Worm (Caenorhabditis elegans): ENCODE results near the gene Y116A8C.33.
"Not testable (repeated sequence)": the region's sequence is repeated elsewhere in the genome, so short reads cannot be mapped to it uniquely, and the experiment has no call there.

ce11 chrIV:17064937-17065336 is 47.0 kb upstream of the Y116A8C.33 start, which contains the start of gene Y116A8C.465:
- not testable (repeated sequence) for TF ChIP-seq snpc-4 (tag; optimal IDR thresholded peaks at IDR 0.05); ztf-4 (tag; optimal IDR thresholded peaks at IDR 0.05); nhr-23 (tag; optimal IDR thresholded peaks at IDR 0.05); blmp-1 (tag; optimal IDR thresholded peaks at IDR 0.05; ENCODE audit: insufficient read depth); nhr-25 (tag; optimal IDR thresholded peaks at IDR 0.05); dmd-4 (tag; optimal IDR thresholded peaks at IDR 0.05); crh-2 (tag; optimal IDR thresholded peaks at IDR 0.05); ceh-82 (tag; optimal IDR thresholded peaks at IDR 0.05)

Measured in whole organism, L2 larva.